Worm (Caenorhabditis elegans): ENCODE results near the gene pmp-2.

pmp-2 gene

DNA sequence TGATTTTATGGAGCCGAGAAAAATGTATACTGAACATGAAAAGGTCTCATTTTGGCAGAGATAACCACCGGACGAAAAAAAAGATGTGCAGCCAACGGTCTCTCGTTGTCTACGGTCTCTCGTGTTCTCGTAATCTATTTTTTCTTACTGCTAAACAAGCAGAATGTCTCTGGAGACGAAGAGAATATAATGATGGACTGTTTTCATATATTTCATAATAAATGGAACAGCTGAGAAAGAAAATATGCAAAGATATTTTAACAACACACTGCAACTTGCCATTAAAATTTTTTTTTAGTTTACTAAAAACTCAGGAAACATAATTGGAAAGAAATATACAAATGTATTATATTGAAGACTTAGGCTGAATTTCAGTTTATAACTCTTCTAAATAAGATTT lies 42.5 kb upstream of the pmp-2 start:
- peak; percentile 19 for TF ChIP-seq hlh-11 (tag; optimal IDR thresholded peaks at IDR 0.05)
- TF ChIP-seq lsy-2 (tag; optimal IDR thresholded peaks at IDR 0.05), result peak in 1 of 2 experiments; percentile 20
- TF ChIP-seq dve-1 (tag; optimal IDR thresholded peaks at IDR 0.05; ENCODE audit: insufficient read depth), result no peak

DNA sequence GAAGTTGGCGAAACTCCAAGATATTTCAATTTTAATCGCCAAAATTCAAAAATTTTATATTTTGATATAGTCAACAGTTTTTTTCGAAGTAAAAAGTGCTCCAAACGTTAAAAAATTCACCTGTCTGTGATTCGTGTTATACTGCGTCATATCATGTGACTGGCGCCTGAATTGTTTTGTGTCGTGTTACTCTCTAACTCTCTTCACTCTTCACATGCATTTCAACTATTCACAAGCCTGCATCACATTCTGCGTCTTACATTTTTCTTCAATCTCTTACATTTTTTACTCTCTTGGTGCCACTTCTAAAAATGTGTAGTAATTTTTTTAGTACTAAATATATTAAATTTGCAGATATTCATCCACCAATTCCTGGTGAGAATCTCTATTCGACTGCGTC lies 40.8 kb upstream of the pmp-2 start, which contains the start of gene flcn-1:
Gene flcn-1, plus strand, starts transcription at position 348 of the 400 bp plus-strand sequence.
- peak; percentile 33 for TF ChIP-seq nhr-28 (tag; optimal IDR thresholded peaks at IDR 0.05)
- no peak for TF ChIP-seq aha-1 (tag)
- TF ChIP-seq mes-2 (tag; optimal IDR thresholded peaks at IDR 0.05; ENCODE audit: poor library complexity, severe bottlenecking), result peak; percentile 44
- peak; percentile 51 for TF ChIP-seq ztf-7 (tag; optimal IDR thresholded peaks at IDR 0.05)
- TF ChIP-seq gei-8 (GFP tag; optimal IDR thresholded peaks at IDR 0.05), result no peak
- TF ChIP-seq mdl-1 (tag; optimal IDR thresholded peaks at IDR 0.05), result peak in 1 of 2 experiments; percentile 34
- no peak for TF ChIP-seq cey-2 (tag; optimal IDR thresholded peaks at IDR 0.05; ENCODE audit: borderline replicate concordance, insufficient read depth)
- no peak for TF ChIP-seq nhr-237 (tag; optimal IDR thresholded peaks at IDR 0.05)
- no peak for TF ChIP-seq D1046.2 (GFP tag; IDR thresholded peaks at IDR 0.05)
- TF ChIP-seq duxl-1 (tag; optimal IDR thresholded peaks at IDR 0.05; ENCODE audit: poor library complexity), result no peak
- 0 out of 2 replicates have a peak, but pooled peaks have one; percentile 28 for TF ChIP-seq dmd-6 (GFP tag; IDR thresholded peaks at IDR 0.05)
- TF ChIP-seq egl-27 (tag; optimal IDR thresholded peaks at IDR 0.05), result no peak
- 0 out of 2 replicates have a peak, but pooled peaks have one; percentile 13 for TF ChIP-seq lin-1 (GFP tag; IDR thresholded peaks at IDR 0.05)
- no peak for TF ChIP-seq zfp-2 (tag; optimal IDR thresholded peaks at IDR 0.05)
- TF ChIP-seq daf-12 (tag; optimal IDR thresholded peaks at IDR 0.05), result no peak
- TF ChIP-seq daf-8 (GFP tag; IDR thresholded peaks at IDR 0.05), result no peak
- TF ChIP-seq nhr-41 (GFP tag; IDR thresholded peaks at IDR 0.05), result no peak
- TF ChIP-seq lin-39 (tag; optimal IDR thresholded peaks at IDR 0.05), result no peak
- no peak for TF ChIP-seq ceh-44 (GFP tag; IDR thresholded peaks at IDR 0.05)
- TF ChIP-seq set-16 (GFP tag; IDR thresholded peaks at IDR 0.05), result no peak
- no peak for TF ChIP-seq lin-15B (tag; optimal IDR thresholded peaks at IDR 0.05)
- no peak for TF ChIP-seq nhr-102 (tag; optimal IDR thresholded peaks at IDR 0.05)
- TF ChIP-seq F37D6.2 (tag; optimal IDR thresholded peaks at IDR 0.05), result no peak
- TF ChIP-seq unc-130 (GFP tag; optimal IDR thresholded peaks at IDR 0.05), result no peak
- TF ChIP-seq sdz-12 (GFP tag; optimal IDR thresholded peaks at IDR 0.05), result no peak
- TF ChIP-seq nhr-6 (tag; optimal IDR thresholded peaks at IDR 0.05), result no peak
- TF ChIP-seq lin-13 (GFP tag; optimal IDR thresholded peaks at IDR 0.05), result no peak
- no peak for TF ChIP-seq Y48G9A.11 (GFP tag; IDR thresholded peaks at IDR 0.05)
- peak; percentile 16 for TF ChIP-seq rbr-2 (tag; optimal IDR thresholded peaks at IDR 0.05)
- no peak for TF ChIP-seq T26A8.4 (GFP tag; IDR thresholded peaks at IDR 0.05)
- no peak for TF ChIP-seq dpl-1 (GFP tag; optimal IDR thresholded peaks at IDR 0.05)
- TF ChIP-seq F26F4.8 (GFP tag; conservative IDR thresholded peaks at IDR 0.05), result no peak
- TF ChIP-seq mep-1 (tag; optimal IDR thresholded peaks at IDR 0.05), result peak; percentile 57
- no peak for TF ChIP-seq lim-7 (GFP tag; IDR thresholded peaks at IDR 0.05)
- no peak for TF ChIP-seq T20F7.1 (GFP tag; optimal IDR thresholded peaks at IDR 0.05)
- TF ChIP-seq nhr-10 (tag; optimal IDR thresholded peaks at IDR 0.05), result no peak
- no peak for TF ChIP-seq hmg-1.1 (GFP tag; IDR thresholded peaks at IDR 0.05)
- no peak for TF ChIP-seq daf-16 (GFP tag; optimal IDR thresholded peaks at IDR 0.05)
- TF ChIP-seq daf-16 (tag; optimal IDR thresholded peaks at IDR 0.05), result peak; percentile 41
- no peak for TF ChIP-seq arid-1 (GFP tag; conservative IDR thresholded peaks at IDR 0.05)
- TF ChIP-seq nhr-42 (GFP tag; IDR thresholded peaks at IDR 0.05), result no peak
- peak; percentile 96 for TF ChIP-seq hlh-30 (tag; optimal IDR thresholded peaks at IDR 0.05; ENCODE audit: insufficient read depth)
- TF ChIP-seq snpc-1.2 (GFP tag; IDR thresholded peaks at IDR 0.05), result no peak
- no peak for TF ChIP-seq lir-3 (tag; optimal IDR thresholded peaks at IDR 0.05)
- no peak for TF ChIP-seq Y5F2A.4 (GFP tag; optimal IDR thresholded peaks at IDR 0.05)
- TF ChIP-seq zip-2 (tag; optimal IDR thresholded peaks at IDR 0.05), result no peak
- no peak for TF ChIP-seq daf-19 (GFP tag; conservative IDR thresholded peaks at IDR 0.05)

Measured in whole organism, L4 larva.